Worm (Caenorhabditis elegans) whole organism, midembryonic: ENCODE measurements around the gene bcl-7.

Experiments
- T22C8.4 ChIP-seq: fragments of 200-800 bp; sonication (Bioruptor generic); IDR thresholded peaks from 2 replicates; pipeline ENCODE4 v1.3.6; 2022; ENCODE audit warnings: missing genetic modification characterization, missing compliant biosample characterization
- cog-1 ChIP-seq: sonication (generic microtip); optimal IDR thresholded peaks from 2 replicates; lab custom pipeline; 2016; ENCODE audit warnings: missing genetic modification characterization, missing compliant biosample characterization
- flt-1 ChIP-seq: fragments of 200-800 bp; sonication (Bioruptor generic); IDR thresholded peaks from 2 replicates; pipeline ENCODE4 v1.3.6; 2022; ENCODE audit warnings: missing genetic modification characterization, missing compliant biosample characterization
- klf-2 ChIP-seq: fragments of 200-800 bp; sonication (Bioruptor generic); conservative IDR thresholded peaks from 2 replicates; pipeline ENCODE4 v1.3.6; 2022; ENCODE audit warnings: missing genetic modification reagents, missing genetic modification characterization, missing compliant biosample characterization
- med-1 ChIP-seq: sonication (generic microtip); optimal IDR thresholded peaks from 2 replicates; lab custom pipeline; 2017; ENCODE audit warnings: missing genetic modification characterization, mild to moderate bottlenecking, missing compliant biosample characterization, antibody characterized with exemption, missing genetic modification reagents; ENCODE audit not compliant: insufficient read depth
- ref-1 ChIP-seq: fragments of 200-800 bp; sonication (Bioruptor generic); conservative IDR thresholded peaks from 2 replicates; pipeline ENCODE4 v1.3.6; 2022; ENCODE audit warnings: missing genetic modification reagents, missing genetic modification characterization, missing compliant biosample characterization
- tab-1 ChIP-seq: fragments of 200-800 bp; sonication (Bioruptor generic); IDR thresholded peaks from 2 replicates; pipeline ENCODE4 v1.3.6; 2022; ENCODE audit warnings: missing genetic modification characterization, missing compliant biosample characterization
- ztf-23 ChIP-seq: fragments of 200-800 bp; sonication (Bioruptor generic); IDR thresholded peaks from 2 replicates; pipeline ENCODE4 v1.3.6; 2022; ENCODE audit warnings: missing genetic modification reagents, missing genetic modification characterization, missing compliant biosample characterization
- ztf-29 ChIP-seq: fragments of 200-800 bp; sonication (Bioruptor generic); IDR thresholded peaks from 2 replicates; pipeline ENCODE4 v1.3.6; 2022; ENCODE audit warnings: missing genetic modification reagents, missing genetic modification characterization, missing compliant biosample characterization

DNA sequence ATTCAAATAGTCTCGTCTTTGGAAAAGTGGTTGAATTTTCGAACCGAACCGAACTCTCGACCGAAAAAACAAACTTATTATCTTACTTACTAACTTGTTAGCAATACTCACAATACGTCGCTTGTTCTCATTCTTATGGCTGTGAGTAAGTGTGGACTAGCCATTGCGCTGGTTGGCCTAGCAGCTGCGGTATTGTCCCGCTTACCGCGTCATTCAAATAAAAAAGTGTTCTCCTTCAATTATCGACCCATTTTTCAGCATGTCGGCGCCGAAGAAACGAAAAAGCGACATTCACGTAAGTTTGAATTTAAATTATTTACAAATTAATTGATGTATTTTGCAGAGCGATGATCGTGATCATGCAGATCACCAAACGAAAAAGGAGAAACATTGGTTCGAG is 33.2 kb downstream of the bcl-7 start:
- TF ChIP-seq T22C8.4 = no peak
- no peak for TF ChIP-seq ref-1
- no peak for TF ChIP-seq klf-2 (GFP tag; lab: Robert Waterston, UW)
- no peak for TF ChIP-seq flt-1 (GFP tag; lab: Robert Waterston, UW)
- TF ChIP-seq med-1 (GFP tag; lab: Kevin White, UChicago) = no peak
- TF ChIP-seq cog-1 (tag; lab: Kevin White, UChicago) = no peak
- TF ChIP-seq ztf-23 (GFP tag; lab: Robert Waterston, UW) = no peak
- no peak for TF ChIP-seq ztf-29 (GFP tag; lab: Robert Waterston, UW)
- no peak for TF ChIP-seq tab-1 (GFP tag; lab: Robert Waterston, UW)
